Worm (Caenorhabditis elegans) whole organism, early embryonic: ENCODE data around the gene srt-11.
A peak's percentile ranks its signal among the peaks of the same experiment; 100 is the strongest.

Experiments used
- B0310.2 ChIP-seq: sonication (generic microtip); optimal IDR thresholded peaks from 2 replicates; lab custom pipeline; 2016; ENCODE audit warnings: mild to moderate bottlenecking, missing genetic modification characterization, missing compliant biosample characterization
- F13C5.2 ChIP-seq: sonication (generic microtip); optimal IDR thresholded peaks from 2 replicates; lab custom pipeline; 2017; ENCODE audit warnings: mild to moderate bottlenecking, missing genetic modification characterization, inconsistent platforms, missing compliant biosample characterization
- aly-1 ChIP-seq: sonication (generic microtip); optimal IDR thresholded peaks from 2 replicates; lab custom pipeline; 2016; ENCODE audit warnings: missing genetic modification characterization, missing compliant biosample characterization
- ama-1 ChIP-seq: fragments of 150-350 bp; optimal IDR thresholded peaks from 2 replicates; lab custom pipeline; 2014
- ceh-13 ChIP-seq: fragments of 200-800 bp; sonication (Bioruptor generic); optimal IDR thresholded peaks from 2 replicates; lab custom pipeline; 2018; ENCODE audit warnings: mild to moderate bottlenecking, missing genetic modification characterization, missing compliant biosample characterization
- ceh-36 ChIP-seq: sonication (generic microtip); optimal IDR thresholded peaks from 2 replicates; lab custom pipeline; 2016; ENCODE audit warnings: missing genetic modification characterization, inconsistent platforms, missing compliant biosample characterization
- ets-7 ChIP-seq: sonication (generic microtip); optimal IDR thresholded peaks from 2 replicates; lab custom pipeline; 2016; ENCODE audit warnings: missing genotype, missing genetic modification characterization, missing compliant biosample characterization
- flt-1 ChIP-seq: fragments of 200-800 bp; sonication (Bioruptor generic); IDR thresholded peaks from 2 replicates; pipeline ENCODE4 v1.3.6; 2022; ENCODE audit warnings: missing genetic modification characterization, missing compliant biosample characterization
- hmbx-1 ChIP-seq: sonication (generic microtip); optimal IDR thresholded peaks from 2 replicates; lab custom pipeline; 2016; ENCODE audit warnings: mild to moderate bottlenecking, missing genetic modification characterization, missing compliant biosample characterization
- hmg-4 ChIP-seq: fragments of 200-800 bp; sonication (Bioruptor generic); optimal IDR thresholded peaks from 2 replicates; lab custom pipeline; 2018; ENCODE audit warnings: mild to moderate bottlenecking, missing genetic modification characterization, missing compliant biosample characterization
- hnd-1 ChIP-seq: sonication (generic microtip); optimal IDR thresholded peaks from 2 replicates; lab custom pipeline; 2016; ENCODE audit warnings: missing genetic modification characterization, missing compliant biosample characterization
- pes-1 ChIP-seq: fragments of 200-800 bp; sonication (Bioruptor generic); IDR thresholded peaks from 2 replicates; pipeline ENCODE4 v1.3.6; 2022; ENCODE audit warnings: missing genetic modification reagents, missing genetic modification characterization, missing compliant biosample characterization
- scrt-1 ChIP-seq: fragments of 200-800 bp; sonication (Bioruptor generic); IDR thresholded peaks from 2 replicates; pipeline ENCODE4 v1.3.6; 2022; ENCODE audit warnings: missing genetic modification characterization, missing compliant biosample characterization
- sea-1 ChIP-seq: fragments of 200-800 bp; sonication (Bioruptor generic); conservative IDR thresholded peaks from 2 replicates; pipeline ENCODE4 v1.3.6; 2022; ENCODE audit warnings: missing genetic modification characterization, missing compliant biosample characterization
- tbx-11 ChIP-seq: fragments of 200-800 bp; sonication (Bioruptor generic); IDR thresholded peaks from 2 replicates; pipeline ENCODE4 v1.3.6; 2022; ENCODE audit warnings: missing genetic modification characterization, missing compliant biosample characterization
- tbx-37 ChIP-seq: fragments of 200-800 bp; sonication (Bioruptor generic); conservative IDR thresholded peaks from 2 replicates; pipeline ENCODE4 v1.3.6; 2022; ENCODE audit warnings: missing genetic modification reagents, missing genetic modification characterization, missing compliant biosample characterization
- tra-4 ChIP-seq: sonication (generic microtip); optimal IDR thresholded peaks from 2 replicates; lab custom pipeline; 2017; ENCODE audit warnings: missing genetic modification characterization, missing compliant biosample characterization

srt-11 gene

ce11 chrII:14801086-14801531, 4.7 kb upstream of the srt-11 start:
- peak; percentile 83 for TF ChIP-seq sea-1
- TF ChIP-seq tbx-37, result 0 out of 2 replicates have a peak, but pooled peaks have one; percentile 38
- TF ChIP-seq flt-1 (GFP tag; lab: Robert Waterston, UW), result peak; percentile 54
- no peak for TF ChIP-seq ama-1
- TF ChIP-seq ceh-36, result no peak
- TF ChIP-seq pes-1 (GFP tag; lab: Robert Waterston, UW), result peak; percentile 75
- no peak for TF ChIP-seq aly-1

DNA sequence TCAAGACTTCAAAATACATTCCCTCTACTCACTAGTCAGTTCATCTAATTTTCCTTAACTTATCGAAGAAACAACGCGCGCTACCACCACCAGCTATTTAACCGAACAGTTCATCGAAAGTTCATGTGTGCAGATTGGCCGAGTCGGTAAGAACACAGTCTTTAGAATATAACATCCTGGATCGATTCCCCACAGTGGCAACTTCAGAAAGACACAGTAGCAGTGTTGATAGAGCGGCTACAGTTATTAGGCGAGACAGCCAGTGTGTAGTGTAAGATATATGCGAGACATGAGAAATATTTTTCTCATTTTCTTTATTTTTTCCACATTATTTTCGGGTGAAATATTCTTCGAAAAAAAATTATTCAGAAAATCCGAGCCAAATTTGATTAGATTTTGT, 3.3 kb upstream of the srt-11 start:
- TF ChIP-seq pes-1 (GFP tag; lab: Robert Waterston, UW), result peak; percentile 72
- TF ChIP-seq tbx-11 (GFP tag; lab: Robert Waterston, UW), result peak; percentile 64
- 0 out of 2 replicates have a peak, but pooled peaks have one; percentile 16 for TF ChIP-seq flt-1 (GFP tag; lab: Robert Waterston, UW)

DNA sequence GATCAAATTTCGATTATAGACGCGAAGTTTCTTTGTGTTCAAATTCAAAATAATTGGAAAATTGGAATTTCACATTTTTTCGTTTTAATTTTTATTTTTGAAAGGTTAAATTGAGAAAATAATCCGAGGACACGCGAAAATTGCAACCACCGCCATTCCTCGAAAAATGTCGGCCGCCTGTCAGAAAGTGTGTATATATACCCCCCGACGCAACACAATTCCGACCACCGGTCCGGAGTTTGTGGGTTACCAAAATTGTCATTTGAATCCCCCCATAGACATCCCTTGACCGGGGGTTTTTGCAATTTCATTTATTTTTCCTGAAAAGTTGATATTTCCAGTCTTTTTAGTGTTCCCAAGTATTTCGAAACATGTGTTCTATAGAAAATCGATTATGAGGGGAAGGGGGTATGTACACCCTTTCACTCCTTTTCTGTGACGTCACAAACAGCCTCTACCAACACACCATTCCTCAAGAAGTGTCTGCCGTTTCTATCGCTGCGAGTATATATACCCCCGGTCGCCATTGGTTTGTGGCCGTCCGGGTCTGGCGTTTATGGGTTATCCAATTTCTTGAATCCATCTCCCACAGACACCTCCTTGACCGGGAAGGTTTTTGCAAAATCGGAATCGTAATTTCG, 1.4 kb upstream of the srt-11 start, which contains the start of gene W01D2.3:
TSS of gene W01D2.3 (minus strand) at position 51 of the 641 bp plus-strand sequence.
- TF ChIP-seq ceh-36 (peak; percentile 82), tra-4 (tag; lab: Kevin White, UChicago) (peak; percentile 88), hmbx-1 (peak; percentile 65), aly-1 (peak; percentile 91), B0310.2 (peak; percentile 95), hmg-4 (peak; percentile 98), sea-1 (peak; percentile 88), scrt-1 (GFP tag; lab: Robert Waterston, UW) (peak; percentile 84), pes-1 (GFP tag; lab: Robert Waterston, UW) (peak; percentile 91), F13C5.2 (tag; lab: Kevin White, UChicago) (peak; percentile 89), tbx-37 (peak; percentile 67), ets-7 (tag; lab: Kevin White, UChicago) (peak; percentile 90), ama-1 (no peak), hnd-1 (tag; lab: Kevin White, UChicago) (peak; percentile 79), tbx-11 (GFP tag; lab: Robert Waterston, UW) (peak; percentile 85), ceh-13 (peak; percentile 91), flt-1 (GFP tag; lab: Robert Waterston, UW) (peak; percentile 79)

ce11 chrII:14808686-14809085, 2.9 kb downstream of the srt-11 start, which contains the start of gene W01D2.6:
Gene W01D2.6 (plus strand): TSS chrII:14808986.
- no peak for TF ChIP-seq tbx-37
- no peak for TF ChIP-seq scrt-1 (GFP tag; lab: Robert Waterston, UW)
- no peak for TF ChIP-seq ama-1
- TF ChIP-seq hmg-4, result no peak
- TF ChIP-seq hmbx-1, result no peak
- TF ChIP-seq F13C5.2 (tag; lab: Kevin White, UChicago), result no peak
- TF ChIP-seq ceh-36, result no peak
- TF ChIP-seq flt-1 (GFP tag; lab: Robert Waterston, UW), result no peak
- TF ChIP-seq pes-1 (GFP tag; lab: Robert Waterston, UW), result no peak
- no peak for TF ChIP-seq ceh-13
- TF ChIP-seq ets-7 (tag; lab: Kevin White, UChicago), result no peak
- no peak for TF ChIP-seq B0310.2
- no peak for TF ChIP-seq hnd-1 (tag; lab: Kevin White, UChicago)
- no peak for TF ChIP-seq tra-4 (tag; lab: Kevin White, UChicago)
- TF ChIP-seq aly-1, result no peak
- no peak for TF ChIP-seq tbx-11 (GFP tag; lab: Robert Waterston, UW)

ce11 chrII:14810609-14811008, 4.8 kb downstream of the srt-11 start:
- TF ChIP-seq hnd-1 (tag; lab: Kevin White, UChicago) (no peak), aly-1 (no peak), ceh-36 (no peak), tra-4 (tag; lab: Kevin White, UChicago) (no peak), ets-7 (tag; lab: Kevin White, UChicago) (no peak), ama-1 (no peak), pes-1 (GFP tag; lab: Robert Waterston, UW) (no peak), hmbx-1 (no peak), flt-1 (GFP tag; lab: Robert Waterston, UW) (no peak), ceh-13 (no peak), hmg-4 (no peak), B0310.2 (no peak), tbx-37 (no peak), F13C5.2 (tag; lab: Kevin White, UChicago) (no peak), tbx-11 (GFP tag; lab: Robert Waterston, UW) (no peak), scrt-1 (GFP tag; lab: Robert Waterston, UW) (no peak), sea-1 (no peak)

- TF ChIP-seq scrt-1 (GFP tag; lab: Robert Waterston, UW), result no peak
- TF ChIP-seq aly-1, result no peak
- no peak for TF ChIP-seq hnd-1 (tag; lab: Kevin White, UChicago)
- TF ChIP-seq pes-1 (GFP tag; lab: Robert Waterston, UW), result no peak
- TF ChIP-seq F13C5.2 (tag; lab: Kevin White, UChicago), result no peak
- TF ChIP-seq ets-7 (tag; lab: Kevin White, UChicago), result no peak
- no peak for TF ChIP-seq sea-1
- no peak for TF ChIP-seq tbx-11 (GFP tag; lab: Robert Waterston, UW)
Measured at ce11 chrII:14811472-14811871, 5.7 kb downstream of the srt-11 start.

DNA sequence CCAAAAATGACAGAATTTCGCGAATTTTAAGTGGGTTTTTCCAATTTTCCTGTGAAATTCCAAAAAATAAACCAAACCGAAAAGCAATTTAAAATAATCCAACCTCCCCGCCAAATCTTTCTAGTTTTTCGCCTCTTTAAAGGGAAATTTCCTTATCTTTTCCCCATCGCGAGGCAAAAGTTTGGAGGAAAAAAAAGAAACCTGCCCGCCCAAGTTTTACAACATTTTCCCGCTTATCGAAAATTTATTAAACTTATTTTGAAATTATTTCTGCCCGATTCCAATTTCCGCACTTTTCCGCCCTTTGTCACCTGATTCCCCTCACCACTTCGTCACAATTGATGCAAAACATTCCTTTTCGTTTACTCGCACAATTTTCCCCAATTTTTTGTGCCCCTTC, 6.4 kb downstream of the srt-11 start, which contains the start of gene osta-3:
TSS of gene osta-3 (plus strand) at position 301 of the 400 bp plus-strand sequence.
- TF ChIP-seq ama-1 (no peak), ceh-13 (no peak), hmg-4 (no peak), tra-4 (tag; lab: Kevin White, UChicago) (no peak), tbx-11 (GFP tag; lab: Robert Waterston, UW) (no peak), ceh-36 (no peak)

DNA sequence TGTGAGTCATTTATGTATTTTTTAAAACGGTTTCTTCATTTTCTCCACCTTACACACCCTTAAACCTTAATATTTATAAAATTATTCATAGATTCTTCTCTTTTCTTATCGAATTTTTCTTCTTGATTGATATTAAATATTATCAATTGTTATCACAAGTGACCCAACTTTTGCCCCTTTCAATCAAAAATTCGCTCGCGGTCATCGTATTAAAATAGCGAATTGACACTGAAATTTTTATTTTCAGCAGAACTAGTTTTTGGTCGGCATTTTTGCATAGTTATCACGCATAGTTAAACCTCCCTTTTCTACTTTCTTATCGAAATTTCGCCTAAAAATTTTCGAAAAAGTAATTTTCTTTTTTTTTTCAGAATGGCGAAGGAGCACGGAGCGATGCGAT, 6.9 kb downstream of the srt-11 start:
- TF ChIP-seq scrt-1 (GFP tag; lab: Robert Waterston, UW), result no peak
- no peak for TF ChIP-seq ets-7 (tag; lab: Kevin White, UChicago)
- no peak for TF ChIP-seq flt-1 (GFP tag; lab: Robert Waterston, UW)
- no peak for TF ChIP-seq B0310.2
- TF ChIP-seq aly-1, result no peak
- no peak for TF ChIP-seq tra-4 (tag; lab: Kevin White, UChicago)
- TF ChIP-seq tbx-11 (GFP tag; lab: Robert Waterston, UW), result no peak
- TF ChIP-seq hmg-4, result no peak
- TF ChIP-seq ceh-13, result no peak
- no peak for TF ChIP-seq tbx-37
- no peak for TF ChIP-seq hmbx-1
- TF ChIP-seq pes-1 (GFP tag; lab: Robert Waterston, UW), result no peak
- no peak for TF ChIP-seq ama-1
- no peak for TF ChIP-seq F13C5.2 (tag; lab: Kevin White, UChicago)
- no peak for TF ChIP-seq hnd-1 (tag; lab: Kevin White, UChicago)
